Worm (Caenorhabditis elegans) whole organism, L1 larva: Measurements from ENCODE around the gene C08F8.9.

Experiments used
- C16A3.4 ChIP-seq: fragments of 150-350 bp; optimal IDR thresholded peaks from 2 replicates; lab custom pipeline; 2014; ENCODE audit warnings: missing biosample characterization, missing genetic modification characterization
- C34B4.2 ChIP-seq: sonication (generic microtip); optimal IDR thresholded peaks from 2 replicates; lab custom pipeline; 2017; ENCODE audit warnings: mild to moderate bottlenecking, missing genetic modification characterization, missing compliant biosample characterization
- aha-1 ChIP-seq: fragments of 150-350 bp; optimal IDR thresholded peaks from 2 replicates; lab custom pipeline; 2014; ENCODE audit warnings: missing biosample characterization, missing genetic modification characterization
- alr-1 ChIP-seq: fragments of 200-800 bp; sonication (Bioruptor generic); optimal IDR thresholded peaks from 2 replicates; lab custom pipeline; 2018; ENCODE audit warnings: borderline replicate concordance, mild to moderate bottlenecking, missing genetic modification characterization, missing compliant biosample characterization
- ama-1 ChIP-seq: fragments of 150-350 bp; optimal IDR thresholded peaks from 2 replicates; lab custom pipeline; 2014
- ceh-8 ChIP-seq: fragments of 200-800 bp; sonication (Bioruptor generic); optimal IDR thresholded peaks from 2 replicates; lab custom pipeline; 2018; ENCODE audit warnings: mild to moderate bottlenecking, missing genetic modification characterization, moderate library complexity, missing compliant biosample characterization
- ceh-88 ChIP-seq: fragments of 200-800 bp; sonication (Bioruptor generic); IDR thresholded peaks from 2 replicates; pipeline ENCODE4 v1.3.6; 2022; ENCODE audit warnings: missing genetic modification characterization, missing compliant biosample characterization
- dpl-1 ChIP-seq, 3 experiments: fragments of 150-350 bp in 2 of 3; sonication (generic microtip) in 1 of 3; optimal IDR thresholded peaks; 2 replicates each; lab custom pipeline; 2014 to 2017; ENCODE audit warnings: missing biosample characterization in 3 of 3, missing genetic modification characterization in 3 of 3, missing genetic modification reagents in 3 of 3
- efl-1 ChIP-seq, 4 experiments: fragments of 150-350 bp; optimal IDR thresholded peaks in 3 of 4; peaks in 1 of 4; 1 replicate in 1 of 4; 2 replicates in 3 of 4; lab custom pipeline; 2014; ENCODE audit warnings: missing biosample characterization in 2 of 4, missing genetic modification characterization in 2 of 4, missing genetic modification reagents in 2 of 4
- egl-27 ChIP-seq, 2 experiments: fragments of 150-350 bp in 1 of 2; sonication (generic microtip); optimal IDR thresholded peaks; 3 replicates each; lab custom pipeline; 2017 to 2018; ENCODE audit warnings: missing biosample characterization in 2 of 2, missing genetic modification characterization in 2 of 2, missing genetic modification reagents in 2 of 2
- elt-2 ChIP-seq: sonication (generic microtip); optimal IDR thresholded peaks from 2 replicates; lab custom pipeline; 2016; ENCODE audit warnings: missing genetic modification characterization, mild to moderate bottlenecking, inconsistent platforms, missing compliant biosample characterization, missing genetic modification reagents
- fos-1 ChIP-seq: fragments of 150-350 bp; optimal IDR thresholded peaks from 2 replicates; lab custom pipeline; 2014; ENCODE audit warnings: missing biosample characterization, missing genetic modification characterization
- grh-1 ChIP-seq: fragments of 200-800 bp; sonication (Bioruptor generic); IDR thresholded peaks from 2 replicates; pipeline ENCODE4 v1.3.6; 2022; ENCODE audit warnings: missing genetic modification reagents, missing genetic modification characterization, missing compliant biosample characterization
- irx-1 ChIP-seq: sonication (generic microtip); optimal IDR thresholded peaks from 2 replicates; lab custom pipeline; 2016; ENCODE audit warnings: missing genetic modification characterization, missing compliant biosample characterization
- isw-1 ChIP-seq: fragments of 200-800 bp; sonication (Bioruptor generic); IDR thresholded peaks from 2 replicates; pipeline ENCODE4 v1.3.6; 2022; ENCODE audit warnings: missing genetic modification characterization, missing compliant biosample characterization
- lin-39 ChIP-seq: fragments of 150-350 bp; optimal IDR thresholded peaks from 2 replicates; lab custom pipeline; 2014; ENCODE audit warnings: missing biosample characterization, missing genetic modification reagents, missing genetic modification characterization
- lir-3 ChIP-seq: sonication (generic microtip); optimal IDR thresholded peaks from 2 replicates; lab custom pipeline; 2016; ENCODE audit warnings: mild to moderate bottlenecking, missing genetic modification characterization, moderate library complexity, missing compliant biosample characterization; ENCODE audit not compliant: poor library complexity
- lsy-2 ChIP-seq, 2 experiments: fragments of 150-350 bp; optimal IDR thresholded peaks; 2 replicates each; lab custom pipeline; 2014; ENCODE audit warnings: missing biosample characterization in 2 of 2, missing genetic modification characterization in 2 of 2
- mab-9 ChIP-seq: fragments of 200-800 bp; sonication (Bioruptor generic); IDR thresholded peaks from 2 replicates; pipeline ENCODE4 v1.3.6; 2022; ENCODE audit warnings: missing genetic modification reagents, missing genetic modification characterization, missing compliant biosample characterization
- nhr-12 ChIP-seq: sonication (generic microtip); optimal IDR thresholded peaks from 2 replicates; lab custom pipeline; 2017; ENCODE audit warnings: missing biosample characterization, missing genetic modification characterization
- nhr-20 ChIP-seq: sonication (generic microtip); optimal IDR thresholded peaks from 2 replicates; lab custom pipeline; 2016; ENCODE audit warnings: mild to moderate bottlenecking, missing genetic modification characterization, missing compliant biosample characterization
- nhr-28 ChIP-seq: fragments of 150-350 bp; optimal IDR thresholded peaks from 2 replicates; lab custom pipeline; 2014; ENCODE audit warnings: missing biosample characterization, missing genetic modification characterization
- nhr-47 ChIP-seq: sonication (generic microtip); optimal IDR thresholded peaks from 2 replicates; lab custom pipeline; 2016; ENCODE audit warnings: mild to moderate bottlenecking, missing genetic modification characterization, moderate library complexity, missing compliant biosample characterization
- nhr-71 ChIP-seq: sonication (generic microtip); optimal IDR thresholded peaks from 2 replicates; lab custom pipeline; 2016; ENCODE audit warnings: mild to moderate bottlenecking, missing genetic modification characterization, moderate library complexity, missing compliant biosample characterization
- nhr-76 ChIP-seq: sonication (generic microtip); optimal IDR thresholded peaks from 2 replicates; lab custom pipeline; 2017; ENCODE audit warnings: missing biosample characterization, missing genetic modification characterization
- nhr-77 ChIP-seq: fragments of 150-350 bp; optimal IDR thresholded peaks from 2 replicates; lab custom pipeline; 2014; ENCODE audit warnings: missing biosample characterization, missing genetic modification characterization
- nhr-85 ChIP-seq: sonication (generic microtip); peaks from one replicate; lab custom pipeline; 2016; ENCODE audit warnings: missing genetic modification characterization, inconsistent platforms, missing compliant biosample characterization
- nhr-90 ChIP-seq: sonication (generic microtip); optimal IDR thresholded peaks from 2 replicates; lab custom pipeline; 2016; ENCODE audit warnings: mild to moderate bottlenecking, missing genetic modification characterization, missing compliant biosample characterization; ENCODE audit not compliant: poor library complexity
- pag-3 ChIP-seq: sonication (generic microtip); optimal IDR thresholded peaks from 2 replicates; lab custom pipeline; 2017; ENCODE audit warnings: missing genetic modification characterization, mild to moderate bottlenecking, missing compliant biosample characterization, antibody characterized with exemption, borderline replicate concordance; ENCODE audit not compliant: insufficient read depth
- pqm-1 ChIP-seq: sonication (generic microtip); optimal IDR thresholded peaks from 3 replicates; lab custom pipeline; 2017; ENCODE audit warnings: missing biosample characterization, missing genetic modification characterization
- rnt-1 ChIP-seq: sonication (generic microtip); optimal IDR thresholded peaks from 2 replicates; lab custom pipeline; 2016; ENCODE audit warnings: mild to moderate bottlenecking, missing genetic modification characterization, moderate library complexity, missing compliant biosample characterization
- skn-1 ChIP-seq: fragments of 150-350 bp; optimal IDR thresholded peaks from 2 replicates; lab custom pipeline; 2014; ENCODE audit warnings: missing biosample characterization, missing genetic modification characterization
- sox-4 ChIP-seq: sonication (generic microtip); optimal IDR thresholded peaks from 2 replicates; lab custom pipeline; 2016; ENCODE audit warnings: missing genetic modification characterization, missing compliant biosample characterization
- sptf-1 ChIP-seq: fragments of 150-350 bp; optimal IDR thresholded peaks from 2 replicates; lab custom pipeline; 2014; ENCODE audit warnings: missing biosample characterization, missing genetic modification characterization
- unc-130 ChIP-seq: fragments of 150-350 bp; optimal IDR thresholded peaks from 2 replicates; lab custom pipeline; 2017; ENCODE audit warnings: missing biosample characterization, missing genetic modification characterization, inconsistent platforms
- unc-86 ChIP-seq: sonication (generic microtip); optimal IDR thresholded peaks from 2 replicates; lab custom pipeline; 2016; ENCODE audit warnings: missing genetic modification characterization, missing compliant biosample characterization
- unc-98 ChIP-seq: fragments of 200-800 bp; sonication (Bioruptor generic); IDR thresholded peaks from 2 replicates; pipeline ENCODE4 v1.3.6; 2022; ENCODE audit warnings: missing genetic modification characterization, missing compliant biosample characterization
- xbp-1 ChIP-seq: sonication (generic microtip); optimal IDR thresholded peaks from 2 replicates; lab custom pipeline; 2016; ENCODE audit warnings: missing genetic modification characterization, missing compliant biosample characterization
- zip-4 ChIP-seq: fragments of 200-800 bp; sonication (Bioruptor generic); optimal IDR thresholded peaks from 2 replicates; lab custom pipeline; 2018; ENCODE audit warnings: mild to moderate bottlenecking, missing genetic modification characterization, moderate library complexity, missing compliant biosample characterization

Gene C08F8.9

DNA sequence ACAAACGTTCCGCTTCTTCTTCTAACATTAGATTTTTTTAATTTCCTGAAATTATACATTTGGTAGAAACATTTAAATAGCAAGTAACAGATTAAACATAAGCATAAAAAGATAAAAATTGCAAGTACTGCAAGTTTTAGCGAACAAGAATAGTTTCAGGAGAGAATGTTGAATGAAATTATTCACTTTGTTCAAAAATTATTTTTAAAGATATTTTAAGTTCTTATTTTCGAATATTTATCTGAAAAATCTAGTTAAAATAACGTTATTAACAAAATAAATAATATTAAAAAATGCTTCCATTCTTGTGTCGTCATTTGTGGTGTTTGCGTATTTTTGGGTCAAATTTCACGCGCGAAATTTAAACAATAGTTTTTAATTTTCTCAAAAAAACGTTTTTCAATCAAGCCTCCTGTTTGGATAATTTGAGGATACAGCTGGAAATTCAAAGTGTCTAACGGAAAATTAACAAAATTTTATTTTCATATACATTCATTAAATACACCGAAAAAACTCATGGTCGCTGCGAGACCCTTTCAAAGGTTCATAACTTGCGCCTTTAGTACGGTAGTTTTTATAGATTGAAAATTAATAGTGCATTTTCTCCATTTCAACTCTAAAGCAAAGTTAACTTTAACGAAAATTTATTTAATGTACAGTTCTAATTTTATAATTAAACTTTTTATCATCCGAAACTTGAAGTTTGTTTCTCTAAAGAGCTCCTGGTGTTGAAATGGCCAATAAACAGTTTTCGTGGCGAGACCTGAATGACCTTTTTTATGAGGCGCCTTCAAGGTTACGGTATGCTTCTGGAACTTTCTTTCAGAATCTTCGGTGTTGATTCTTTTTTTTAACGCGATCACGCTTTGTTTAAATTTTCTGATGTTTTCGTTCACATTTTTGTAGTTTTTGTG is 35.8 kb downstream of the C08F8.9 start, which contains the start of gene skih-2 (continued):
- TF ChIP-seq unc-98 (GFP tag; lab: Robert Waterston, UW), result no peak
- no peak for TF ChIP-seq unc-130 (tag; lab: Kevin White, UChicago)
- TF ChIP-seq ama-1, result no peak
- TF ChIP-seq nhr-20, result peak; percentile 36
- TF ChIP-seq ceh-8 (GFP tag; lab: Kevin White, UChicago), result no peak
- TF ChIP-seq efl-1 (optimal IDR thresholded peaks at IDR 0.05; lab: Kevin White, UChicago), result peak; percentile 85 to 93
- peak; percentile 95 to 99 for TF ChIP-seq efl-1 (GFP tag; optimal IDR thresholded peaks at IDR 0.05 in 1 of 2; lab: Kevin White, UChicago)
- no peak for TF ChIP-seq grh-1 (GFP tag; lab: Robert Waterston, UW)
- TF ChIP-seq sptf-1 (tag; lab: Kevin White, UChicago), result no peak
- peak; percentile 40 for TF ChIP-seq irx-1
- TF ChIP-seq dpl-1 (GFP tag; optimal IDR thresholded peaks at IDR 0.05; lab: Kevin White, UChicago), result peak; percentile 92 to 95 (median 93)
- TF ChIP-seq lin-39 (tag; lab: Kevin White, UChicago), result peak; percentile 18
- peak; percentile 56 for TF ChIP-seq skn-1 (tag; lab: Kevin White, UChicago)
- no peak for TF ChIP-seq pqm-1 (tag; lab: Kevin White, UChicago)
- peak; percentile 78 for TF ChIP-seq xbp-1 (tag; lab: Kevin White, UChicago)
- no peak for TF ChIP-seq unc-86
- TF ChIP-seq elt-2 (tag; lab: Kevin White, UChicago), result no peak
- TF ChIP-seq isw-1 (GFP tag; lab: Robert Waterston, UW), result peak; percentile 26

DNA sequence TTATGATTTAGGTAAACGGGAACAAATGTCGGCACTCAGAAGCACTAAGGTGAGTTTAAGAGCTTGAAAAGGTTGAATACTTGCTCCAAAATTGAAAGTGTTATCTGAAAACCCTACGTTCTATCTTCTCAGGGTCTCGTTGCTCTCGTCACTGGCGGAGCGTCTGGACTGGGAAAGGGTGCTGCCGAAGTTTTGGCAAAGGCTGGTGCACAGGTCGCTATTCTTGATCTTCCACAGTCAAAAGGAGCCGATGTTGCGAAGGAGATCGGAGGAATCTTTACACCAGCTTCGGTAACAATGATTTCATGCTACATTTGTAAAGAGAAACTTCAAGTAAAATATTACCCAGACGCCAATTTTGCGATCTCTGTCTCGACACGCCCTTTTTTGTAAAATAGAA is 47.1 kb downstream of the C08F8.9 start, which contains the start of gene ard-1:
Gene ard-1, plus strand, starts transcription at position 12 of the 400 bp plus-strand sequence.
- TF ChIP-seq fos-1 (no peak), nhr-85 (no peak), aha-1 (no peak), skn-1 (tag; lab: Kevin White, UChicago) (no peak)

DNA sequence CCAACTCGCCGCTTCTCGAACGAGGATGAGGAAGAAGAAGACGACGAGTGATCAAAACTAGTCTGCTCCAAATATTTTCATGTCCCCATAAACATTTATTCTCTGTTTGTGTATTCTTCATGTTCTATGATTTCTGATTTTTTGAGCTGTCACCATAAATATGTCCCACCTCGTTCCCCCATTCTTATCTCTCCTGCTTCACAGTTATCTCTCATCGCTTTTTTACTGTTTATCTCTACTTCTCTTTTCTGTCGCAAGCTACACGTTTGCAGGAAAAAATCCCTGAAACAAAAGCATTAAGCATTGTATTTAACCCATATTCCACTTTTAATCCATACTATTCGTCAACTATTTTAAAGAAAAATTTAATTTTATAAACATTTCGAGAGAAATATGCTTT is 47.6 kb downstream of the C08F8.9 start:
- TF ChIP-seq grh-1 (GFP tag; lab: Robert Waterston, UW) (no peak), nhr-85 (no peak), zip-4 (no peak), isw-1 (GFP tag; lab: Robert Waterston, UW) (no peak), sox-4 (tag; lab: Kevin White, UChicago) (no peak), lir-3 (no peak), xbp-1 (tag; lab: Kevin White, UChicago) (no peak), mab-9 (GFP tag; lab: Robert Waterston, UW) (no peak), nhr-12 (tag; lab: Kevin White, UChicago) (no peak), elt-2 (tag; lab: Kevin White, UChicago) (peak; percentile 1), ama-1 (no peak), nhr-28 (tag; lab: Kevin White, UChicago) (no peak), nhr-71 (tag; lab: Kevin White, UChicago) (peak; percentile 8), efl-1 (optimal IDR thresholded peaks at IDR 0.05; lab: Kevin White, UChicago) (no peak), efl-1 (GFP tag; optimal IDR thresholded peaks at IDR 0.05 in 1 of 2; lab: Kevin White, UChicago) (peak in 1 of 2 experiments; percentile 66), C16A3.4 (no peak), nhr-76 (tag; lab: Kevin White, UChicago) (no peak), nhr-90 (tag; lab: Kevin White, UChicago) (no peak), unc-98 (GFP tag; lab: Robert Waterston, UW) (no peak), C34B4.2 (tag; lab: Kevin White, UChicago) (no peak), pag-3 (no peak), alr-1 (tag; lab: Kevin White, UChicago) (no peak), lsy-2 (tag; optimal IDR thresholded peaks at IDR 0.05; lab: Kevin White, UChicago) (peak in 1 of 2 experiments; percentile 28), egl-27 (tag; optimal IDR thresholded peaks at IDR 0.05; lab: Kevin White, UChicago) (no peak), nhr-47 (tag; lab: Kevin White, UChicago) (no peak), rnt-1 (tag; lab: Kevin White, UChicago) (peak; percentile 31), ceh-88 (GFP tag; lab: Robert Waterston, UW) (no peak), irx-1 (no peak), nhr-77 (tag; lab: Kevin White, UChicago) (no peak)
- TF ChIP-seq, all 84 proteins: peak for 5
